Fruit fly (Drosophila melanogaster) whole organism, prepupa: Measurements from ENCODE around the gene bru3.
A peak's percentile ranks its signal among the peaks of the same experiment; 100 is the strongest.

Experiments used
- Blimp-1 ChIP-seq: fragments of 200-800 bp; sonication (Bioruptor generic); optimal IDR thresholded peaks from 3 replicates; lab custom pipeline; 2017; ENCODE audit warnings: missing biosample characterization, missing genetic modification characterization, mild to moderate bottlenecking, moderate library complexity, missing genetic modification reagents
- CG10631 ChIP-seq: fragments of 200-800 bp; sonication (Bioruptor generic); optimal IDR thresholded peaks from 2 replicates; lab custom pipeline; 2016; ENCODE audit warnings: missing biosample characterization, missing genetic modification characterization
- CG10669 ChIP-seq: fragments of 200-800 bp; sonication (Bioruptor generic); optimal IDR thresholded peaks from 3 replicates; lab custom pipeline; 2018; ENCODE audit warnings: missing biosample characterization, mild to moderate bottlenecking, missing genetic modification characterization, moderate library complexity
- CG11294 ChIP-seq: fragments of 200-800 bp; sonication (Bioruptor generic); IDR thresholded peaks from 2 replicates; pipeline ENCODE4 v1.3.6; 2022; ENCODE audit warnings: missing biosample characterization, missing genetic modification characterization
- CG11762 ChIP-seq: fragments of 200-800 bp; sonication (Bioruptor generic); optimal IDR thresholded peaks from 3 replicates; lab custom pipeline; 2016; ENCODE audit warnings: missing biosample characterization, missing genetic modification characterization; ENCODE audit not compliant: insufficient read depth
- CG11902 ChIP-seq: fragments of 200-800 bp; sonication (Bioruptor generic); optimal IDR thresholded peaks from 3 replicates; lab custom pipeline; 2016; ENCODE audit warnings: missing biosample characterization, missing genetic modification characterization
- CG16779 ChIP-seq: fragments of 200-800 bp; sonication (Bioruptor generic); optimal IDR thresholded peaks from 3 replicates; lab custom pipeline; 2017; ENCODE audit warnings: missing biosample characterization, mild to moderate bottlenecking, missing genetic modification characterization
- CG3032 ChIP-seq: fragments of 200-800 bp; optimal IDR thresholded peaks from 2 replicates; lab custom pipeline; 2019; ENCODE audit warnings: missing biosample characterization, mild to moderate bottlenecking, missing genetic modification characterization, moderate library complexity
- CG32006 ChIP-seq: fragments of 200-800 bp; sonication (Bioruptor generic); optimal IDR thresholded peaks from 3 replicates; lab custom pipeline; 2017; ENCODE audit warnings: missing biosample characterization, mild to moderate bottlenecking, missing genetic modification characterization
- CG34406 ChIP-seq: fragments of 200-800 bp; sonication (Bioruptor generic); optimal IDR thresholded peaks from 3 replicates; lab custom pipeline; 2016; ENCODE audit warnings: missing biosample characterization, missing genetic modification characterization
- CG3919 ChIP-seq: fragments of 200-800 bp; sonication (Bioruptor generic); optimal IDR thresholded peaks from 3 replicates; lab custom pipeline; 2016; ENCODE audit warnings: missing biosample characterization, missing genetic modification characterization
- CG4318 ChIP-seq: fragments of 200-800 bp; sonication (Bioruptor generic); optimal IDR thresholded peaks from 3 replicates; lab custom pipeline; 2017; ENCODE audit warnings: missing biosample characterization, mild to moderate bottlenecking, missing genetic modification characterization
- CG6163 ChIP-seq: fragments of 200-800 bp; sonication (Bioruptor generic); IDR thresholded peaks from 3 replicates; pipeline ENCODE4 v1.3.6; 2022; ENCODE audit warnings: missing biosample characterization, missing genetic modification characterization
- CG6276 ChIP-seq: fragments of 200-800 bp; sonication (Bioruptor generic); optimal IDR thresholded peaks from 2 replicates; lab custom pipeline; 2017; ENCODE audit warnings: missing biosample characterization, mild to moderate bottlenecking, missing genetic modification characterization
- CG6792 ChIP-seq: fragments of 200-800 bp; sonication (Bioruptor generic); optimal IDR thresholded peaks from 3 replicates; lab custom pipeline; 2016; ENCODE audit warnings: missing biosample characterization, missing genetic modification characterization
- CG6808 ChIP-seq: fragments of 200-800 bp; sonication (Bioruptor generic); optimal IDR thresholded peaks from 3 replicates; lab custom pipeline; 2017; ENCODE audit warnings: missing biosample characterization, missing genetic modification characterization, mild to moderate bottlenecking, moderate library complexity, missing genetic modification reagents
- CG7368 ChIP-seq: fragments of 200-800 bp; sonication (Bioruptor generic); optimal IDR thresholded peaks from 3 replicates; lab custom pipeline; 2016; ENCODE audit warnings: missing biosample characterization, missing genetic modification characterization
- CG8319 ChIP-seq: fragments of 200-800 bp; sonication (Bioruptor generic); optimal IDR thresholded peaks from 3 replicates; lab custom pipeline; 2016; ENCODE audit warnings: missing biosample characterization, missing genetic modification characterization
- CG8632 ChIP-seq: fragments of 200-800 bp; sonication (Bioruptor generic); optimal IDR thresholded peaks from 3 replicates; lab custom pipeline; 2016; ENCODE audit warnings: missing biosample characterization, missing genetic modification characterization
- Eip75B ChIP-seq: fragments of 200-800 bp; sonication (Bioruptor generic); optimal IDR thresholded peaks from 3 replicates; lab custom pipeline; 2016; ENCODE audit warnings: missing biosample characterization, missing genetic modification characterization
- Eip78C ChIP-seq: fragments of 200-800 bp; sonication (Bioruptor generic); peaks from one replicate; lab custom pipeline; 2016; ENCODE audit warnings: missing biosample characterization, missing genetic modification characterization
- Eip93F ChIP-seq: fragments of 200-800 bp; sonication (Bioruptor generic); optimal IDR thresholded peaks from 2 replicates; lab custom pipeline; 2016; ENCODE audit warnings: missing biosample characterization, mild to moderate bottlenecking, missing genetic modification characterization
- Ets21C ChIP-seq: fragments of 200-800 bp; sonication (Bioruptor generic); optimal IDR thresholded peaks from 3 replicates; lab custom pipeline; 2016; ENCODE audit warnings: missing biosample characterization, missing genetic modification characterization
- Ets96B ChIP-seq: fragments of 200-800 bp; optimal IDR thresholded peaks from 2 replicates; lab custom pipeline; 2019; ENCODE audit warnings: missing biosample characterization, mild to moderate bottlenecking, missing genetic modification characterization, moderate library complexity
- Gug ChIP-seq: fragments of 200-800 bp; sonication (Bioruptor generic); IDR thresholded peaks from 2 replicates; pipeline ENCODE4 v1.3.6; 2022; ENCODE audit warnings: missing biosample characterization, missing genetic modification characterization
- Hr38 ChIP-seq: sonication (Bioruptor generic); optimal IDR thresholded peaks from 2 replicates; lab custom pipeline; 2016; ENCODE audit warnings: missing biosample characterization, missing genetic modification characterization
- Hr39 ChIP-seq: fragments of 200-800 bp; sonication (Bioruptor generic); optimal IDR thresholded peaks from 2 replicates; lab custom pipeline; 2016; ENCODE audit warnings: missing biosample characterization, missing genetic modification characterization
- Hr4 ChIP-seq: fragments of 200-800 bp; sonication (Bioruptor generic); optimal IDR thresholded peaks from 3 replicates; lab custom pipeline; 2016; ENCODE audit warnings: missing biosample characterization, missing genetic modification characterization
- Lpt ChIP-seq: fragments of 200-800 bp; sonication (Bioruptor generic); optimal IDR thresholded peaks from 3 replicates; lab custom pipeline; 2016; ENCODE audit warnings: missing biosample characterization, missing genetic modification characterization
- OdsH ChIP-seq: fragments of 200-800 bp; sonication (Bioruptor generic); optimal IDR thresholded peaks from 3 replicates; lab custom pipeline; 2016; ENCODE audit warnings: missing biosample characterization, missing genetic modification characterization
- Smox ChIP-seq: fragments of 200-800 bp; sonication (Bioruptor generic); optimal IDR thresholded peaks from 3 replicates; lab custom pipeline; 2016; ENCODE audit warnings: missing biosample characterization, missing genetic modification characterization
- Sox15 ChIP-seq: fragments of 200-800 bp; sonication (Bioruptor generic); optimal IDR thresholded peaks from 3 replicates; lab custom pipeline; 2016; ENCODE audit warnings: missing biosample characterization, missing genetic modification characterization
- cyc ChIP-seq: fragments of 200-800 bp; sonication (Bioruptor generic); optimal IDR thresholded peaks from 3 replicates; lab custom pipeline; 2016; ENCODE audit warnings: missing biosample characterization, missing genetic modification characterization
- dac ChIP-seq: fragments of 200-800 bp; sonication (Bioruptor generic); optimal IDR thresholded peaks from 2 replicates; lab custom pipeline; 2017; ENCODE audit warnings: missing biosample characterization, mild to moderate bottlenecking, missing genetic modification characterization
- dsx ChIP-seq: fragments of 200-800 bp; optimal IDR thresholded peaks from 3 replicates; lab custom pipeline; 2019; ENCODE audit warnings: missing biosample characterization, mild to moderate bottlenecking, missing genetic modification characterization, moderate library complexity; ENCODE audit not compliant: poor library complexity, severe bottlenecking
- eg ChIP-seq: fragments of 200-800 bp; sonication (Bioruptor generic); IDR thresholded peaks from 3 replicates; pipeline ENCODE4 v1.3.6; 2022; ENCODE audit warnings: missing biosample characterization, missing genetic modification characterization
- esn ChIP-seq: fragments of 200-800 bp; sonication (Bioruptor generic); optimal IDR thresholded peaks from 2 replicates; lab custom pipeline; 2016; ENCODE audit warnings: missing biosample characterization, mild to moderate bottlenecking, missing genetic modification characterization, moderate library complexity
- fd59A ChIP-seq: fragments of 200-800 bp; sonication (Bioruptor generic); optimal IDR thresholded peaks from 2 replicates; lab custom pipeline; 2017; ENCODE audit warnings: missing biosample characterization, mild to moderate bottlenecking, missing genetic modification characterization, missing genetic modification reagents
- fd85E ChIP-seq: fragments of 200-800 bp; sonication (Bioruptor generic); optimal IDR thresholded peaks from 3 replicates; lab custom pipeline; 2016; ENCODE audit warnings: missing biosample characterization, missing genetic modification characterization
- fkh ChIP-seq: fragments of 200-800 bp; sonication (Bioruptor generic); optimal IDR thresholded peaks from 3 replicates; lab custom pipeline; 2017; ENCODE audit warnings: missing biosample characterization, mild to moderate bottlenecking, missing genetic modification characterization, moderate library complexity
- net ChIP-seq: fragments of 200-800 bp; sonication (Bioruptor generic); optimal IDR thresholded peaks from 3 replicates; lab custom pipeline; 2016; ENCODE audit warnings: missing biosample characterization, missing genetic modification characterization
- pdm3 ChIP-seq: fragments of 200-800 bp; sonication (Bioruptor generic); optimal IDR thresholded peaks from 3 replicates; lab custom pipeline; 2016; ENCODE audit warnings: missing biosample characterization, missing genetic modification characterization
- salr ChIP-seq, 2 experiments: fragments of 200-800 bp; sonication (Bioruptor generic); optimal IDR thresholded peaks; 3 replicates each; lab custom pipeline; 2016 to 2018; ENCODE audit warnings: missing biosample characterization in 2 of 2, missing genetic modification characterization in 2 of 2, mild to moderate bottlenecking in 1 of 2
- spab ChIP-seq: fragments of 200-800 bp; sonication (Bioruptor generic); optimal IDR thresholded peaks from 2 replicates; lab custom pipeline; 2017; ENCODE audit warnings: missing biosample characterization, mild to moderate bottlenecking, missing genetic modification characterization, missing genetic modification reagents
- ss ChIP-seq, 2 experiments: fragments of 200-800 bp; sonication (Bioruptor generic); optimal IDR thresholded peaks; 2 replicates in 1 of 2; 3 replicates in 1 of 2; lab custom pipeline; 2017 to 2018; ENCODE audit warnings: mild to moderate bottlenecking in 2 of 2, missing biosample characterization in 2 of 2, missing genetic modification characterization in 2 of 2, moderate library complexity in 1 of 2
- topi ChIP-seq: fragments of 200-800 bp; sonication (Bioruptor generic); optimal IDR thresholded peaks from 3 replicates; lab custom pipeline; 2016; ENCODE audit warnings: missing biosample characterization, missing genetic modification characterization
- vri ChIP-seq: fragments of 200-800 bp; sonication (Bioruptor generic); optimal IDR thresholded peaks from 3 replicates; lab custom pipeline; 2016; ENCODE audit warnings: missing biosample characterization, mild to moderate bottlenecking, missing genetic modification characterization

The bru3 gene

DNA sequence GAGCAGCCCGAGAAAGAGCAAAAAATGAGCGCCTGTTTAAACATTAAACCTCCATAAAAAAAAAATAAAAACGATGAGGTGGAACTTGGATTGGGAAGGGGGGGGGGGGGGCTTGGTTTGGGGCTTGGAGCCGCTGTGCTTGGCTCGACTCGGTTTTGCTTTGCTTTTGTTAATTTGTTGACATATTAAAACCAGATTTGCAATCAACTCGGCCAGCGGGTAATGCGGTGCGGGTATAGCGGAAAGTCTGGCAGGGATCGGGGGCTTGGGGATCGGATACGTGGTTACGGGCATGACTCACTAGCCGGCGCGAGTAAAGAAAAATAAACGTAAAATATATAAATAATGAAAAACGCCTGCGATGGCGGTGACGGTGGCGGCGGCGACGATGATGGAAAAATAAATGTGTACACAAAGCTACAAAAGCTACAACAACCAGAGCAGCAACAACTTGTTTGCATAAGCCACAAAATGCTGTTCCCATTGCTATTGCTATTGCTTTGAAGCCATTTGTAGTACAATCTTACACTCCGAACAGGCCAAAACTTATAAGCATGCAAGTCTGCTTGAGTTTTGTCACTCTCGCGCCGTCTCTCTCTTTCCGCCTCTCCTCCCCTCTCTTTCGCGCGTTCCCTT is 305.4 kb downstream of the bru3 start (continued):
- TF ChIP-seq vri (no peak), CG3919 (GFP tag; lab: Kevin White, UChicago) (peak; percentile 16), CG32006 (GFP tag; lab: Kevin White, UChicago) (peak; percentile 23), Lpt (GFP tag; lab: Kevin White, UChicago) (peak; percentile 36), Smox (GFP tag; lab: Kevin White, UChicago) (no peak), dsx (GFP tag; lab: Kevin White, UChicago) (peak; percentile 67), Eip93F (GFP tag; lab: Kevin White, UChicago) (no peak), CG6163 (GFP tag; lab: Robert Waterston, UW) (peak; percentile 56; the same call in 2 of the 3 replicates), CG10669 (GFP tag; lab: Kevin White, UChicago) (peak; percentile 46), CG6808 (GFP tag; lab: Kevin White, UChicago) (peak; percentile 72), fd59A (GFP tag; lab: Kevin White, UChicago) (peak; percentile 6), Hr4 (GFP tag; lab: Kevin White, UChicago) (no peak), Sox15 (no peak), net (peak; percentile 43), fd85E (GFP tag; lab: Kevin White, UChicago) (no peak), salr (GFP tag; optimal IDR thresholded peaks at IDR 0.05; lab: Kevin White, UChicago) (no peak), Eip75B (GFP tag; lab: Kevin White, UChicago) (no peak), CG8632 (GFP tag; lab: Kevin White, UChicago) (no peak), OdsH (GFP tag; lab: Kevin White, UChicago) (no peak), CG8319 (GFP tag; lab: Kevin White, UChicago) (no peak), CG11902 (GFP tag; lab: Kevin White, UChicago) (no peak), CG10631 (no peak), topi (GFP tag; lab: Kevin White, UChicago) (no peak), Ets21C (GFP tag; lab: Kevin White, UChicago) (no peak), Hr38 (GFP tag; lab: Kevin White, UChicago) (no peak), fkh (GFP tag; lab: Kevin White, UChicago) (peak; percentile 80), Blimp-1 (GFP tag; lab: Kevin White, UChicago) (no peak)

DNA sequence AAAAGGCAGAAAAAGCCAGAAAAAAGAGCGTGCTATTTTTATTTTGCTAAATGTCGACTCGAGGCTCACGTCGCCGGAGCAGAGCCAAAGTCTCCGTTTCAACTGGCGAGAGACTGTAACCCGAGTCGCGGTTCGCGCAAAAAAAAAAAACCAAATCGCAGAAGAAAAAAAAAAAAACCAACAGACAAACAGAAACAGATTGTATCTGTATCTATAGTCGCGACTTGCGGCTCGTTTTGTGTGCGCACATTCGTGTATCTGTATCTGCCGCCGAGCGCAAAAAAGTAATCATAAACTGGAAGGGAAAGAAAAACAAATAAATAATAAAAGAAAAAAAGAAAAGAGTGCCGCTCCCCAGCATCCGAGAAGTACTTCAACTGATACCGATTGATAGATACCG is 308.1 kb downstream of the bru3 start:
- TF ChIP-seq Hr39 (no peak), CG11902 (GFP tag; lab: Kevin White, UChicago) (no peak), esn (GFP tag; lab: Kevin White, UChicago) (peak; percentile 14), CG10631 (peak; percentile 57), Gug (peak; percentile 60), eg (GFP tag; lab: Robert Waterston, UW) (peak; percentile 96), CG6792 (peak; percentile 63), CG10669 (GFP tag; lab: Kevin White, UChicago) (peak; percentile 76), fd59A (GFP tag; lab: Kevin White, UChicago) (peak; percentile 69), CG11762 (GFP tag; lab: Kevin White, UChicago) (peak; percentile 73), CG3032 (peak; percentile 74), CG16779 (tag; lab: Kevin White, UChicago) (peak; percentile 95), CG34406 (GFP tag; lab: Kevin White, UChicago) (peak; percentile 54), vri (peak; percentile 67), CG7368 (GFP tag; lab: Kevin White, UChicago) (peak; percentile 66), dac (GFP tag; lab: Kevin White, UChicago) (peak; percentile 37), CG6276 (GFP tag; lab: Kevin White, UChicago) (peak; percentile 84), spab (peak; percentile 91), fkh (GFP tag; lab: Kevin White, UChicago) (no peak), Ets96B (tag; lab: Kevin White, UChicago) (peak; percentile 73), ss (GFP tag; optimal IDR thresholded peaks at IDR 0.05; lab: Kevin White, UChicago) (peak; percentile 94), Eip78C (GFP tag; lab: Kevin White, UChicago) (peak; percentile 89), pdm3 (GFP tag; lab: Kevin White, UChicago) (peak; percentile 73), Hr38 (GFP tag; lab: Kevin White, UChicago) (peak; percentile 56), cyc (no peak), Hr4 (GFP tag; lab: Kevin White, UChicago) (peak; percentile 48), topi (GFP tag; lab: Kevin White, UChicago) (peak; percentile 22), CG4318 (GFP tag; lab: Kevin White, UChicago) (no peak), CG6163 (GFP tag; lab: Robert Waterston, UW) (peak; percentile 97), CG32006 (GFP tag; lab: Kevin White, UChicago) (peak; percentile 64), CG11294 (GFP tag; lab: Robert Waterston, UW) (peak; percentile 30; the same call in 1 of the 2 replicates), salr (GFP tag; optimal IDR thresholded peaks at IDR 0.05; lab: Kevin White, UChicago) (peak; percentile 52 to 89), Eip93F (GFP tag; lab: Kevin White, UChicago) (no peak)
